Fruit fly (Drosophila melanogaster) whole organism, adult: ENCODE results near the gene pdgy.

Source experiments
- CG11617 ChIP-seq: fragments of 200-800 bp; sonication (Bioruptor generic); optimal IDR thresholded peaks from 2 replicates; lab custom pipeline; 2017; ENCODE audit warnings: mild to moderate bottlenecking, missing biosample characterization, missing genetic modification reagents, missing genetic modification characterization
- CG12768 ChIP-seq: fragments of 200-800 bp; sonication (Bioruptor generic); optimal IDR thresholded peaks from 2 replicates; lab custom pipeline; 2017; ENCODE audit warnings: missing biosample characterization, missing genetic modification characterization, mild to moderate bottlenecking, moderate library complexity, missing genetic modification reagents
- CG1620 ChIP-seq: fragments of 200-800 bp; sonication (Bioruptor generic); optimal IDR thresholded peaks from 2 replicates; lab custom pipeline; 2016; ENCODE audit warnings: missing biosample characterization, missing genetic modification characterization
- Clk ChIP-seq: fragments of 200-800 bp; sonication (Bioruptor generic); optimal IDR thresholded peaks from 2 replicates; lab custom pipeline; 2017; ENCODE audit warnings: missing biosample characterization, missing genetic modification characterization
- Hr96 ChIP-seq: fragments of 200-800 bp; sonication (Bioruptor generic); optimal IDR thresholded peaks from 2 replicates; lab custom pipeline; 2016; ENCODE audit warnings: missing biosample characterization, missing genetic modification characterization
- bab1 ChIP-seq: fragments of 200-800 bp; sonication (Bioruptor generic); optimal IDR thresholded peaks from 3 replicates; lab custom pipeline; 2019; ENCODE audit warnings: missing biosample characterization, mild to moderate bottlenecking, missing genetic modification characterization, moderate library complexity
- cic ChIP-seq: fragments of 200-800 bp; sonication (Bioruptor generic); optimal IDR thresholded peaks from 2 replicates; lab custom pipeline; 2017; ENCODE audit warnings: missing biosample characterization, mild to moderate bottlenecking, missing genetic modification characterization, moderate library complexity
- kay ChIP-seq: fragments of 200-800 bp; sonication (Bioruptor generic); peaks from one replicate; lab custom pipeline; 2016; ENCODE audit warnings: missing biosample characterization, missing genetic modification characterization, borderline replicate concordance
- tj ChIP-seq: fragments of 200-800 bp; sonication (Bioruptor generic); optimal IDR thresholded peaks from 3 replicates; lab custom pipeline; 2017; ENCODE audit warnings: missing biosample characterization, mild to moderate bottlenecking, missing genetic modification characterization, moderate library complexity

DNA sequence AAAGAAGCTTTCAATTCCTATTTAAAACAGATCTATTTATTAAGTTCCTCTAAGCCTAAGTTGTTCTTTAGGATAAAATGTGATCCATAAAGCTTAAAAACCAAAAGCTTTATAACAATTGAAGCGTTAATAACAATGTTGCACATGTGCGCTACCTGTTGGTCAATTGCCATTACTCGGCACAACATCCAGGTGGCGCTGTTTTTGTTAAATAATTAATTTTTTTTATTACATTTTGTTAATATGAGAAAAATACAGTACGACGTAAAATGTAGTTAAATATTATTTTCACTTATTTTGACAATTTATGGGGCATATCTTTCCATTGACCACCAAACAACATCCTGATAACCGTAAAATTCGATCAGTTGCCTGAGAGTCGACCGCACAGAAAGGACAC, 564 bp upstream of the pdgy start:
- TF ChIP-seq CG11617 (GFP tag; lab: Kevin White, UChicago) (no peak), CG1620 (GFP tag; lab: Kevin White, UChicago) (peak; percentile 65), Clk (GFP tag; lab: Kevin White, UChicago) (no peak), Hr96 (peak; percentile 7), cic (GFP tag; lab: Kevin White, UChicago) (no peak), tj (GFP tag; lab: Kevin White, UChicago) (no peak), kay (no peak), CG12768 (GFP tag; lab: Kevin White, UChicago) (no peak), bab1 (GFP tag; lab: Kevin White, UChicago) (peak; percentile 7)
